Fruit fly (Drosophila melanogaster): ENCODE results near the gene CG15210.

Gene CG15210

DNA sequence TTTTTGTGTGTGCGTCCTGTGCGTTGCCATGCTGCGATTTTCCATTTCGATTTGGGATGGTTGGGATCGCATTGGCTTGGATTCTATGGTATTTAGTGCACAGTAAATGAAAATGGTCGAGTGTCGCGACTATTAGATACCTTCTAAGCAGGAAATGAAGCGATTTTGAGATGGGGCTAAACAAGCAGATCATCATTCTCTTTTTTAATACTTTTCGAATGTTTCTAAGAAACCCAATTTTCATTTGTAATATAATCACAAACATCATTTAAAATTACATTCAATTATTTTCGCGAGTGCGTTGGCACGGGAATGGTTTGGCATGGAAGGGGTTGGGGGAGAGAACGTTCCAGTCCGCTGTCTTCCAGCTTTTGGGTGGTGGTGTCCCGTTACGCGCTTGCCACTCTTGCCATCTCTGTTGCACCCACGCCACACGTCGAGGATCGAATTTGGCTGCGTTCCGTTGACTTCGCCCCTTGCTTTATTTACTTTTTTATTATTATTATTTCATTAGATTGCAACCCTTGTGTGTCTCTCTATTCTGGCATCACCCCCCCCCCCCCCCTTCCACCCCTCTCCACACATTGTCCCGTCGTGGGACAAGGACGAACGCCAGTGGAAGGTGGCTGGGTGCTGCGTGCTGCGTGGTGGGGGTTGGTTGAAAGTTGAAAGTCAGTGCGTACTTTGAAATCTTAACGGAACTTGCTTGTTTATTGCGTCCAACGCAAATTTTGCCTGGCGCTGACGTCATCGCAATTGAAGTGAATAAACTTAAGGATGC lies 13.5 kb upstream of the CG15210 start (continued):
- no peak for TF ChIP-seq CG17186 (GFP tag; optimal IDR thresholded peaks at IDR 0.05)
- TF ChIP-seq ttk (GFP tag; IDR thresholded peaks at IDR 0.05) = no peak
- TF ChIP-seq CG2678 (tag; optimal IDR thresholded peaks at IDR 0.05) = peak; percentile 52
- no peak for TF ChIP-seq br (optimal IDR thresholded peaks at IDR 0.05)
- peak; percentile 36 for TF ChIP-seq abd-A (tag; optimal IDR thresholded peaks at IDR 0.05)
- no peak for TF ChIP-seq CG3065 (GFP tag; optimal IDR thresholded peaks at IDR 0.05)

- TF ChIP-seq CG1647 (GFP tag; optimal IDR thresholded peaks at IDR 0.05) = no peak
- TF ChIP-seq chm (GFP tag; IDR thresholded peaks at IDR 0.05) = no peak
- TF ChIP-seq h (optimal IDR thresholded peaks at IDR 0.05) = no peak
- no peak for TF ChIP-seq Poxn (GFP tag; IDR thresholded peaks at IDR 0.05)
These were observed 11.7 kb upstream of the CG15210 start for dm6 chrX:10827301-10827700.

DNA sequence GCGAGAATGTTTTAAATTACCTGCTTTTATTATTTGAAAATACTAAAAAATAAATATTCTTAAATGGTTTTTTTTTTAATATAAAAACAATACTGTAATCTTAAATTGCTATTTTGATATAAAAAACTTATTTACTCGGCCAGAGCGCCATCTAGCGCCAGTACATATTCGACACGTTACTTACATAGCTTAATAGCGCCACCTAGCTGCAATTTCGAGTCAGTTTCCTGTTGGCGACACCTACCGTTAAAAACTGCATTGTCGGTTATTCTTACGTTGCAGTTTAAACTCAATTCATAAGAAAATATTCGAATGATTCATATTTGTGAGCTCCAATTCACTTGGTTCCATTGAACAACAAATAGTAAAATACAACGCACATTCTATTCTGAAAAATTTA lies 6.7 kb upstream of the CG15210 start:
- TF ChIP-seq CG8924 (tag; optimal IDR thresholded peaks at IDR 0.05) = no peak
- no peak for TF ChIP-seq rib (GFP tag; IDR thresholded peaks at IDR 0.05)
- TF ChIP-seq kni (GFP tag; optimal IDR thresholded peaks at IDR 0.05) = no peak
- TF ChIP-seq mirr (GFP tag; optimal IDR thresholded peaks at IDR 0.05) = no peak
- no peak for TF ChIP-seq hkb (optimal IDR thresholded peaks at IDR 0.05)
- peak; percentile 12; the same call in 1 of the 2 replicates for TF ChIP-seq hkb (GFP tag; IDR thresholded peaks at IDR 0.05)
- no peak for TF ChIP-seq otp (GFP tag; IDR thresholded peaks at IDR 0.05)
- TF ChIP-seq Nf-YC (tag; optimal IDR thresholded peaks at IDR 0.05) = peak; percentile 45
- TF ChIP-seq Dek (tag; optimal IDR thresholded peaks at IDR 0.05) = peak; percentile 54
- no peak for TF ChIP-seq CG18011 (GFP tag; optimal IDR thresholded peaks at IDR 0.05)
- no peak for TF ChIP-seq CG11696 (GFP tag; IDR thresholded peaks at IDR 0.05)
- no peak for TF ChIP-seq Elba2 (GFP tag; optimal IDR thresholded peaks at IDR 0.05)
- peak; percentile 50 for TF ChIP-seq Mad (GFP tag; optimal IDR thresholded peaks at IDR 0.05)
- TF ChIP-seq shn (GFP tag; optimal IDR thresholded peaks at IDR 0.05) = peak; percentile 47
- no peak for TF ChIP-seq CG11560 (tag; IDR thresholded peaks at IDR 0.05)
- TF ChIP-seq CG31388 (GFP tag; optimal IDR thresholded peaks at IDR 0.05) = peak; percentile 17
- no peak for TF ChIP-seq ham (GFP tag; IDR thresholded peaks at IDR 0.05)
- TF ChIP-seq CG3726 (GFP tag; IDR thresholded peaks at IDR 0.05) = no peak
- TF ChIP-seq Hmx (GFP tag; optimal IDR thresholded peaks at IDR 0.05) = no peak
- 0 out of 2 replicates have a peak, but pooled peaks have one; percentile 15 for TF ChIP-seq esg (GFP tag; conservative IDR thresholded peaks at IDR 0.05)
- TF ChIP-seq CG1024 (GFP tag; IDR thresholded peaks at IDR 0.05) = peak; percentile 65
- TF ChIP-seq CG18764 (GFP tag; optimal IDR thresholded peaks at IDR 0.05) = peak; percentile 49
- TF ChIP-seq CG18262 (tag; optimal IDR thresholded peaks at IDR 0.05) = peak; percentile 54
- peak; percentile 60 for TF ChIP-seq CG2116 (GFP tag; optimal IDR thresholded peaks at IDR 0.05)
- TF ChIP-seq CG6683 (GFP tag; optimal IDR thresholded peaks at IDR 0.05) = no peak
- TF ChIP-seq da (GFP tag; optimal IDR thresholded peaks at IDR 0.05) = peak; percentile 12
- TF ChIP-seq CG6654 (GFP tag; optimal IDR thresholded peaks at IDR 0.05) = no peak
- no peak for TF ChIP-seq Lim3 (GFP tag; IDR thresholded peaks at IDR 0.05)
- no peak for TF ChIP-seq gfzf (GFP tag; optimal IDR thresholded peaks at IDR 0.05)
- TF ChIP-seq oc (tag; optimal IDR thresholded peaks at IDR 0.05) = no peak
- TF ChIP-seq Fer3 (tag; optimal IDR thresholded peaks at IDR 0.05) = peak; percentile 61
- TF ChIP-seq Hsf (GFP tag; optimal IDR thresholded peaks at IDR 0.05) = peak; percentile 74
- TF ChIP-seq wek (GFP tag; optimal IDR thresholded peaks at IDR 0.05) = no peak
- peak; percentile 29; the same call in 1 of the 2 replicates for TF ChIP-seq ap (GFP tag; IDR thresholded peaks at IDR 0.05)
- no peak for TF ChIP-seq Ada2b (GFP tag; IDR thresholded peaks at IDR 0.05)
- TF ChIP-seq CG12744 (GFP tag; optimal IDR thresholded peaks at IDR 0.05) = peak; percentile 46
- peak; percentile 49; the same call in 1 of the 2 replicates for TF ChIP-seq ranshi (GFP tag; IDR thresholded peaks at IDR 0.05)
- TF ChIP-seq bab2 (GFP tag; optimal IDR thresholded peaks at IDR 0.05) = peak; percentile 66
- peak; percentile 42 for TF ChIP-seq CG16815 (GFP tag; optimal IDR thresholded peaks at IDR 0.05)

Data from whole organism, embryonic.